Fruit fly (Drosophila melanogaster) whole organism, wandering third instar larva: ENCODE data around the gene CG3223.
A peak's percentile ranks its signal among the peaks of the same experiment; 100 is the strongest.

ENCODE experiments used
- Abd-B ChIP-seq: fragments of >200 bp; optimal IDR thresholded peaks from 2 replicates; lab custom pipeline; 2017; ENCODE audit warnings: missing biosample characterization, missing genetic modification characterization
- CG32264 ChIP-seq: fragments of 200-800 bp; sonication (Bioruptor generic); optimal IDR thresholded peaks from 2 replicates; lab custom pipeline; 2016; ENCODE audit warnings: missing biosample characterization, missing genetic modification characterization
- CG9705 ChIP-seq: fragments of 200-800 bp; sonication (Bioruptor generic); optimal IDR thresholded peaks from 2 replicates; lab custom pipeline; 2018; ENCODE audit warnings: missing biosample characterization, mild to moderate bottlenecking, missing genetic modification characterization
- CrebA ChIP-seq: fragments of 200-800 bp; sonication (Bioruptor generic); optimal IDR thresholded peaks from 2 replicates; lab custom pipeline; 2016; ENCODE audit warnings: missing biosample characterization, mild to moderate bottlenecking, missing genetic modification characterization, borderline replicate concordance
- Dfd ChIP-seq: fragments of >200 bp; optimal IDR thresholded peaks from 2 replicates; lab custom pipeline; 2017; ENCODE audit warnings: missing biosample characterization, missing genetic modification characterization
- Dif ChIP-seq: fragments of 200-275, 200-300 bp; sonication (Bioruptor generic); optimal IDR thresholded peaks from 2 replicates; lab custom pipeline; 2018; ENCODE audit warnings: missing biosample characterization, missing genetic modification characterization; ENCODE audit not compliant: partially characterized antibody
- GATAd ChIP-seq: sonication (Bioruptor generic); optimal IDR thresholded peaks from 2 replicates; lab custom pipeline; 2016; ENCODE audit warnings: missing biosample characterization, missing genetic modification characterization
- HLH106 ChIP-seq: fragments of 200-800 bp; optimal IDR thresholded peaks from 3 replicates; lab custom pipeline; 2019; ENCODE audit warnings: missing biosample characterization, mild to moderate bottlenecking, missing genetic modification characterization, moderate library complexity
- Hnf4 ChIP-seq: fragments of 200-800 bp; sonication (Bioruptor generic); optimal IDR thresholded peaks from 2 replicates; lab custom pipeline; 2016; ENCODE audit warnings: missing biosample characterization, mild to moderate bottlenecking, missing genetic modification characterization
- Hr78 ChIP-seq: fragments of >200 bp; optimal IDR thresholded peaks from 2 replicates; lab custom pipeline; 2017; ENCODE audit warnings: missing biosample characterization, missing genetic modification characterization
- Hr83 ChIP-seq: fragments of 200-300 bp; sonication (Bioruptor generic); optimal IDR thresholded peaks from 2 replicates; lab custom pipeline; 2016; ENCODE audit warnings: missing biosample characterization, mild to moderate bottlenecking, missing genetic modification characterization, moderate library complexity; ENCODE audit not compliant: poor library complexity, severe bottlenecking
- Jra ChIP-seq: sonication (Bioruptor generic); optimal IDR thresholded peaks from 2 replicates; lab custom pipeline; 2016; ENCODE audit warnings: missing biosample characterization, missing genetic modification characterization
- Mio ChIP-seq: sonication (Bioruptor generic); optimal IDR thresholded peaks from 2 replicates; lab custom pipeline; 2016; ENCODE audit warnings: missing biosample characterization, missing genetic modification characterization
- Myc ChIP-seq: fragments of >200 bp; optimal IDR thresholded peaks from 2 replicates; lab custom pipeline; 2017
- N ChIP-seq: fragments of >200 bp; optimal IDR thresholded peaks from 2 replicates; lab custom pipeline; 2018; ENCODE audit warnings: missing biosample characterization, missing external identifiers, missing genetic modification characterization
- OdsH ChIP-seq: fragments of 200-800 bp; sonication (Bioruptor generic); optimal IDR thresholded peaks from 2 replicates; lab custom pipeline; 2016; ENCODE audit warnings: missing biosample characterization, mild to moderate bottlenecking, missing genetic modification characterization
- Rel ChIP-seq, 2 experiments: fragments of 200-800 bp; sonication (Bioruptor generic) in 1 of 2; optimal IDR thresholded peaks; 2 replicates in 1 of 2; 3 replicates in 1 of 2; lab custom pipeline; 2016 to 2019; ENCODE audit warnings: mild to moderate bottlenecking in 2 of 2, missing biosample characterization in 2 of 2, missing genetic modification characterization in 2 of 2, moderate library complexity in 1 of 2
- Sp1 ChIP-seq: fragments of 200-800 bp; sonication (Bioruptor generic); optimal IDR thresholded peaks from 3 replicates; lab custom pipeline; 2019; ENCODE audit warnings: missing biosample characterization, mild to moderate bottlenecking, missing genetic modification characterization, moderate library complexity
- Vsx2 ChIP-seq: fragments of 200-300, 225-300 bp; sonication (Bioruptor generic); optimal IDR thresholded peaks from 2 replicates; lab custom pipeline; 2018; ENCODE audit warnings: missing biosample characterization, missing genetic modification characterization; ENCODE audit not compliant: partially characterized antibody
- br ChIP-seq: fragments of 200-800 bp; sonication (Bioruptor generic); optimal IDR thresholded peaks from 2 replicates; lab custom pipeline; 2016; ENCODE audit warnings: missing biosample characterization, missing genetic modification characterization
- brk ChIP-seq: fragments of 200-800 bp; sonication (Bioruptor generic); optimal IDR thresholded peaks from 2 replicates; lab custom pipeline; 2016; ENCODE audit warnings: missing biosample characterization, mild to moderate bottlenecking, missing genetic modification characterization
- dl ChIP-seq, 2 experiments: fragments of 175-275, 200-275 bp in 1 of 2; fragments of 200-275 bp in 1 of 2; sonication (Bioruptor generic); optimal IDR thresholded peaks; lab custom pipeline; 2018; ENCODE audit warnings: mild to moderate bottlenecking in 2 of 2, missing biosample characterization in 2 of 2, missing genetic modification characterization in 2 of 2, moderate library complexity in 2 of 2; ENCODE audit not compliant: partially characterized antibody in 2 of 2, insufficient read depth in 1 of 2
- dmrt93B ChIP-seq: fragments of 200-800 bp; sonication (Bioruptor generic); optimal IDR thresholded peaks from 2 replicates; lab custom pipeline; 2018; ENCODE audit warnings: missing biosample characterization, mild to moderate bottlenecking, missing genetic modification characterization
- dsf ChIP-seq: sonication (Bioruptor generic); optimal IDR thresholded peaks from 2 replicates; lab custom pipeline; 2016; ENCODE audit warnings: missing biosample characterization, missing genetic modification characterization, borderline replicate concordance
- ey ChIP-seq: fragments of 200-800 bp; sonication (Bioruptor generic); optimal IDR thresholded peaks from 2 replicates; lab custom pipeline; 2016; ENCODE audit warnings: missing biosample characterization, missing genetic modification characterization
- foxo ChIP-seq, 2 experiments: fragments of 200-800 bp; sonication (Bioruptor generic); optimal IDR thresholded peaks; 2 replicates in 1 of 2; 3 replicates in 1 of 2; lab custom pipeline; 2016 to 2017; ENCODE audit warnings: missing biosample characterization in 2 of 2, missing genetic modification characterization in 2 of 2
- fru ChIP-seq: fragments of 200-800 bp; sonication (Bioruptor generic); optimal IDR thresholded peaks from 3 replicates; lab custom pipeline; 2016; ENCODE audit warnings: missing biosample characterization, mild to moderate bottlenecking, missing genetic modification characterization
- h ChIP-seq: fragments of 200-800 bp; sonication (Bioruptor generic); optimal IDR thresholded peaks from 3 replicates; lab custom pipeline; 2016; ENCODE audit warnings: missing biosample characterization, mild to moderate bottlenecking, missing genetic modification characterization
- jim ChIP-seq: fragments of 175-275, 200-325 bp; sonication (Bioruptor generic); optimal IDR thresholded peaks from 2 replicates; lab custom pipeline; 2016; ENCODE audit warnings: missing biosample characterization, mild to moderate bottlenecking, missing genetic modification characterization
- lola ChIP-seq: fragments of >200 bp; optimal IDR thresholded peaks from 2 replicates; lab custom pipeline; 2017; ENCODE audit warnings: missing biosample characterization, missing genetic modification characterization
- pan ChIP-seq: fragments of >200 bp; optimal IDR thresholded peaks from 2 replicates; lab custom pipeline; 2017
- psq ChIP-seq: fragments of 200-800 bp; sonication (Bioruptor generic); optimal IDR thresholded peaks from 3 replicates; lab custom pipeline; 2017; ENCODE audit warnings: missing biosample characterization, mild to moderate bottlenecking, missing genetic modification characterization, moderate library complexity
- rgr ChIP-seq: fragments of 200-800 bp; sonication (Bioruptor generic); optimal IDR thresholded peaks from 3 replicates; lab custom pipeline; 2016; ENCODE audit warnings: missing biosample characterization, mild to moderate bottlenecking, missing genetic modification characterization
- sage ChIP-seq: fragments of 200-800 bp; sonication (Bioruptor generic); optimal IDR thresholded peaks from 2 replicates; lab custom pipeline; 2016; ENCODE audit warnings: missing biosample characterization, mild to moderate bottlenecking, missing genetic modification characterization
- sv ChIP-seq: fragments of 200-800 bp; sonication (Bioruptor generic); optimal IDR thresholded peaks from 3 replicates; lab custom pipeline; 2016; ENCODE audit warnings: missing biosample characterization, missing genetic modification characterization
- tai ChIP-seq: sonication (Bioruptor generic); optimal IDR thresholded peaks from 2 replicates; lab custom pipeline; 2016; ENCODE audit warnings: missing biosample characterization, missing genetic modification characterization
- usp ChIP-seq: fragments of >200 bp; optimal IDR thresholded peaks from 2 replicates; lab custom pipeline; 2017; ENCODE audit warnings: missing biosample characterization, missing genetic modification characterization
- woc ChIP-seq: sonication (Bioruptor generic); optimal IDR thresholded peaks from 2 replicates; lab custom pipeline; 2016; ENCODE audit warnings: missing biosample characterization, mild to moderate bottlenecking, missing genetic modification characterization

CG3223 gene

dm6 chr3R:8030151-8030899, 21.1 kb downstream of the CG3223 start, which contains the start of the genes CG10903 and CG2747:
Gene CG10903, plus strand, starts transcription at chr3R:8030411.
Gene CG2747, minus strand, starts transcription at chr3R:8030790.
- TF ChIP-seq sage (GFP tag; lab: Kevin White, UChicago) (no peak), Dfd (no peak), usp (GFP tag; lab: Kevin White, UChicago) (no peak), Rel (GFP tag; optimal IDR thresholded peaks at IDR 0.05; lab: Kevin White, UChicago) (no peak), Rel (tag; optimal IDR thresholded peaks at IDR 0.05; lab: Kevin White, UChicago) (no peak), br (no peak), dl (GFP tag; optimal IDR thresholded peaks at IDR 0.05; lab: Kevin White, UChicago; ENCODE audit: insufficient read depth in 1 of 2, partially characterized antibody in 2 of 2) (no peak), HLH106 (tag; lab: Kevin White, UChicago) (no peak), Dif (GFP tag; lab: Kevin White, UChicago) (no peak), rgr (peak; percentile 3), psq (no peak), CrebA (GFP tag; lab: Kevin White, UChicago) (no peak), sv (GFP tag; lab: Kevin White, UChicago) (no peak), h (GFP tag; lab: Kevin White, UChicago) (peak; percentile 50), dsf (GFP tag; lab: Kevin White, UChicago) (no peak), Sp1 (GFP tag; lab: Kevin White, UChicago) (no peak), jim (no peak), Mio (GFP tag; lab: Kevin White, UChicago) (no peak), Abd-B (GFP tag; lab: Kevin White, UChicago) (no peak), ey (no peak), tai (GFP tag; lab: Kevin White, UChicago) (no peak), Hr78 (no peak), dmrt93B (GFP tag; lab: Kevin White, UChicago) (no peak), CG32264 (no peak), OdsH (GFP tag; lab: Kevin White, UChicago) (no peak), Jra (GFP tag; lab: Kevin White, UChicago) (peak; percentile 3), Hr83 (no peak), fru (no peak), pan (lab: Kevin White, UChicago) (no peak), GATAd (GFP tag; lab: Kevin White, UChicago) (no peak), brk (GFP tag; lab: Kevin White, UChicago) (peak; percentile 26), Hnf4 (GFP tag; lab: Kevin White, UChicago) (peak; percentile 24), lola (no peak), woc (GFP tag; lab: Kevin White, UChicago) (no peak), Vsx2 (GFP tag; lab: Kevin White, UChicago) (peak; percentile 37), N (GFP tag; lab: Kevin White, UChicago) (no peak), Myc (lab: Kevin White, UChicago) (peak; percentile 76), CG9705 (no peak), foxo (GFP tag; optimal IDR thresholded peaks at IDR 0.05; lab: Kevin White, UChicago) (no peak)

- TF ChIP-seq br, result no peak
- TF ChIP-seq HLH106 (tag; lab: Kevin White, UChicago), result peak; percentile 72
- no peak for TF ChIP-seq pan (lab: Kevin White, UChicago)
- TF ChIP-seq Abd-B (GFP tag; lab: Kevin White, UChicago), result no peak
- TF ChIP-seq Hnf4 (GFP tag; lab: Kevin White, UChicago), result peak; percentile 66
- no peak for TF ChIP-seq Mio (GFP tag; lab: Kevin White, UChicago)
- TF ChIP-seq GATAd (GFP tag; lab: Kevin White, UChicago), result no peak
- no peak for TF ChIP-seq usp (GFP tag; lab: Kevin White, UChicago)
- no peak for TF ChIP-seq psq
- peak; percentile 46 for TF ChIP-seq Jra (GFP tag; lab: Kevin White, UChicago)
- TF ChIP-seq CrebA (GFP tag; lab: Kevin White, UChicago), result no peak
- no peak for TF ChIP-seq OdsH (GFP tag; lab: Kevin White, UChicago)
- TF ChIP-seq dl (GFP tag; optimal IDR thresholded peaks at IDR 0.05; lab: Kevin White, UChicago; ENCODE audit: insufficient read depth in 1 of 2, partially characterized antibody in 2 of 2), result no peak
- TF ChIP-seq Sp1 (GFP tag; lab: Kevin White, UChicago), result peak; percentile 50
- TF ChIP-seq dmrt93B (GFP tag; lab: Kevin White, UChicago), result no peak
- peak; percentile 37 for TF ChIP-seq fru
- no peak for TF ChIP-seq jim
- no peak for TF ChIP-seq sv (GFP tag; lab: Kevin White, UChicago)
- no peak for TF ChIP-seq ey
- TF ChIP-seq h (GFP tag; lab: Kevin White, UChicago), result peak; percentile 54
- no peak for TF ChIP-seq Dif (GFP tag; lab: Kevin White, UChicago)
- peak; percentile 8 for TF ChIP-seq CG9705
- TF ChIP-seq Myc (lab: Kevin White, UChicago), result peak; percentile 55
- no peak for TF ChIP-seq CG32264
- TF ChIP-seq lola, result no peak
- TF ChIP-seq Dfd, result no peak
- peak; percentile 83 for TF ChIP-seq woc (GFP tag; lab: Kevin White, UChicago)
- TF ChIP-seq sage (GFP tag; lab: Kevin White, UChicago), result peak; percentile 54
- TF ChIP-seq Vsx2 (GFP tag; lab: Kevin White, UChicago), result no peak
- peak in 1 of 2 experiments; percentile 48 for TF ChIP-seq foxo (GFP tag; optimal IDR thresholded peaks at IDR 0.05; lab: Kevin White, UChicago)
- no peak for TF ChIP-seq Hr83
- no peak for TF ChIP-seq tai (GFP tag; lab: Kevin White, UChicago)
- TF ChIP-seq Rel (GFP tag; optimal IDR thresholded peaks at IDR 0.05; lab: Kevin White, UChicago), result no peak
- TF ChIP-seq Rel (tag; optimal IDR thresholded peaks at IDR 0.05; lab: Kevin White, UChicago), result peak; percentile 23
- TF ChIP-seq N (GFP tag; lab: Kevin White, UChicago), result no peak
- peak; percentile 17 for TF ChIP-seq rgr
- no peak for TF ChIP-seq Hr78
- TF ChIP-seq dsf (GFP tag; lab: Kevin White, UChicago), result peak; percentile 10
- peak; percentile 13 for TF ChIP-seq brk (GFP tag; lab: Kevin White, UChicago)
- TF ChIP-seq, all 38 proteins: peak for 15
Measured at dm6 chr3R:8032923-8033478, 23.8 kb downstream of the CG3223 start, which contains the start of the genes CG11035 and unc-45. Gene CG11035, minus strand, starts transcription at chr3R:8033009. Gene unc-45, plus strand, starts transcription at chr3R:8033301.
